Worm (Caenorhabditis elegans): ENCODE measurements around the gene C18E9.8.

C18E9.8 gene

DNA sequence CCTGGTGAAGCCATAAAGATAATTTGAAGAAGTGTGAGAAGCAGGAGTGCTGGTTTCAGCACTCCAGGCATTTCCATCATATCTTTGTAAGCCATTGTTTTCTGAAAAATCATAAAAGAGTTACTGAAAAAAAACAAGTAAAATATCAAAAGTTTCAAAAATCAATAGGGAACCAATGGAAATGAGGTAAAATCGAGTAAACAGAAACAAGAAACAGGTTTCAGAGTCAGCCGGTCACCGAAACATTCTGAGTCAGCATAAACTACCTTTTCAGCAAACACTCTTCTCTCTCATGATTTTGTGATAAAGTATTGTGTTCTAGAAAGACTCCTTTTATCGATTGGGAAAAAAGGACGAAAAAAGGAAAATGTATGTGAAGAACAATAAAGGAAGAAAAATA is 1.6 kb upstream of the C18E9.8 start, which contains the start of gene C18E9.9:
Gene C18E9.9 (minus strand): TSS at position 101 of the 400 bp plus-strand sequence.
- no peak for TF ChIP-seq ceh-8 (GFP tag; optimal IDR thresholded peaks at IDR 0.05)
- no peak for TF ChIP-seq lsy-2 (tag; optimal IDR thresholded peaks at IDR 0.05)
- no peak for TF ChIP-seq jun-1 (tag; optimal IDR thresholded peaks at IDR 0.05)
- TF ChIP-seq unc-30 (tag; optimal IDR thresholded peaks at IDR 0.05), result no peak
- no peak for TF ChIP-seq unc-98 (GFP tag; IDR thresholded peaks at IDR 0.05)
- no peak for TF ChIP-seq nhr-20 (tag; optimal IDR thresholded peaks at IDR 0.05)
- TF ChIP-seq snu-23 (GFP tag; optimal IDR thresholded peaks at IDR 0.05), result no peak
- no peak for TF ChIP-seq isw-1 (GFP tag; IDR thresholded peaks at IDR 0.05)
- no peak for TF ChIP-seq ztf-4 (tag; optimal IDR thresholded peaks at IDR 0.05)
- TF ChIP-seq efl-1 (optimal IDR thresholded peaks at IDR 0.05), result no peak
- TF ChIP-seq efl-1 (GFP tag; optimal IDR thresholded peaks at IDR 0.05 in 1 of 2), result no peak
- TF ChIP-seq lin-35 (GFP tag; optimal IDR thresholded peaks at IDR 0.05), result no peak
- no peak for TF ChIP-seq mef-2 (tag; optimal IDR thresholded peaks at IDR 0.05)
- no peak for TF ChIP-seq ces-1 (GFP tag; optimal IDR thresholded peaks at IDR 0.05)
- TF ChIP-seq F16B12.6 (tag; optimal IDR thresholded peaks at IDR 0.05), result no peak
- TF ChIP-seq hlh-17 (GFP tag; optimal IDR thresholded peaks at IDR 0.05; ENCODE audit: borderline replicate concordance), result no peak
- TF ChIP-seq dsc-1 (tag; optimal IDR thresholded peaks at IDR 0.05), result no peak
- TF ChIP-seq lin-14 (GFP tag; optimal IDR thresholded peaks at IDR 0.05), result no peak
- TF ChIP-seq vab-15 (tag; optimal IDR thresholded peaks at IDR 0.05), result no peak
- no peak for TF ChIP-seq xbp-1 (tag; optimal IDR thresholded peaks at IDR 0.05)
- no peak for TF ChIP-seq mep-1 (tag; optimal IDR thresholded peaks at IDR 0.05)

DNA sequence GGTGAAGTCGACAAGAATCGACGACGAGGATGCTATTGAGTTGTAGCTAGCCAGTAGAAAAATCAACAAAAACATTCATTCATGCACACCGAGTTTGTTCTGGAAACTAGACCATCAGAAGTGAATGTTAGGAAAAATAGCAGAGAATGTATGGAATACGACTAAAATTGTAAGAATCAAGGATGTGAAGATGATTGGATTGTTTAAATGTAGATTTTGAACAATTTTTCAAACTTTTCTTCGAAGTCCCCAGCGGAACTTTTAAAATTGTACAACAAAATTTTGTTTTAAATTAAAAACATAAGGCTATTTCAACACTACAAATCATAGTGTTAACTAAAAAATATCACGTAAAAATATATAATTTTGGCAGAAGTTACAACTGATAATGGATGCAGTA is 5.2 kb downstream of the C18E9.8 start, which contains the start of gene C18E9.7:
Gene C18E9.7 (minus strand): TSS at position 101 of the 400 bp plus-strand sequence.
- TF ChIP-seq ceh-88 (GFP tag; IDR thresholded peaks at IDR 0.05), result no peak

DNA sequence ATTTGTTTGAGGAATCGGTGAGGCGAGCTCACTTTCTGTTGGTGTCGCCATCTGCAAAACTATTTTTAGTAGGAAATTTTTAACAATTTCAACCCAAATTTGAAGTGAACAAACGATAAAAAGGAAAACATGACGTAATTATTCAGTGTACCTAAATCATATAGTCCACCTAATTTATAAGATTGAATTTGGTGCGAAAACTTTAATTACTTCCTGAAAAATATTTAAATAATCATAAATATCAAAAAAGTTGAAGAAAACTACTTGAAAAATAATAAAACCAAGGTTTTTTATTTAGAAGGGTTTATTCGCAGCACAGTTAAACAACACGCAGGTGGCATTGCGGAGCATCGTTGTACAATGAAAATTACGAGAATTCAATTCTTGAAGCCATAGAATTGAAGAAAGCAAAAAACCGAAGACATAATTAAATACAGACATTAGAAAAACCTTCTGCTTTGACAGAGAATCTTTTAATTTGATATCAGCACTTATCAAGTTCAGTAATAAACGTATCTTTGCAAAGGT is 14.3 kb downstream of the C18E9.8 start, which contains the start of gene tomm-40:
Gene tomm-40 (minus strand): TSS at position 51 of the 528 bp plus-strand sequence.
- peak; percentile 5 for TF ChIP-seq skn-1 (tag; optimal IDR thresholded peaks at IDR 0.05)
- peak; percentile 13 for TF ChIP-seq swsn-7 (tag; optimal IDR thresholded peaks at IDR 0.05)
- no peak for TF ChIP-seq lin-39 (tag; optimal IDR thresholded peaks at IDR 0.05)
- TF ChIP-seq xbp-1 (tag; optimal IDR thresholded peaks at IDR 0.05), result no peak
- peak; percentile 40 for TF ChIP-seq mep-1 (tag; optimal IDR thresholded peaks at IDR 0.05)
- TF ChIP-seq nhr-71 (tag; optimal IDR thresholded peaks at IDR 0.05), result peak; percentile 31
- TF ChIP-seq dpl-1 (GFP tag; optimal IDR thresholded peaks at IDR 0.05), result peak; percentile 27 to 59 (median 48)
- TF ChIP-seq ceh-90 (tag; optimal IDR thresholded peaks at IDR 0.05), result no peak
- TF ChIP-seq unc-86 (tag; optimal IDR thresholded peaks at IDR 0.05), result no peak
- peak; percentile 34 to 51 for TF ChIP-seq lsy-2 (tag; optimal IDR thresholded peaks at IDR 0.05)
- TF ChIP-seq nhr-20 (tag; optimal IDR thresholded peaks at IDR 0.05), result peak; percentile 3
- no peak for TF ChIP-seq nhr-76 (tag; optimal IDR thresholded peaks at IDR 0.05)
- TF ChIP-seq blmp-1 (tag; optimal IDR thresholded peaks at IDR 0.05), result peak; percentile 12
- TF ChIP-seq elt-2 (tag; optimal IDR thresholded peaks at IDR 0.05), result no peak
- no peak for TF ChIP-seq unc-30 (tag; optimal IDR thresholded peaks at IDR 0.05)
- no peak for TF ChIP-seq ceh-8 (GFP tag; optimal IDR thresholded peaks at IDR 0.05)
- peak; percentile 49 to 51 for TF ChIP-seq efl-1 (optimal IDR thresholded peaks at IDR 0.05)
- peak; percentile 55 to 93 for TF ChIP-seq efl-1 (GFP tag; optimal IDR thresholded peaks at IDR 0.05 in 1 of 2)
- peak in 1 of 2 experiments; percentile 55 for TF ChIP-seq lin-35 (GFP tag; optimal IDR thresholded peaks at IDR 0.05)

DNA sequence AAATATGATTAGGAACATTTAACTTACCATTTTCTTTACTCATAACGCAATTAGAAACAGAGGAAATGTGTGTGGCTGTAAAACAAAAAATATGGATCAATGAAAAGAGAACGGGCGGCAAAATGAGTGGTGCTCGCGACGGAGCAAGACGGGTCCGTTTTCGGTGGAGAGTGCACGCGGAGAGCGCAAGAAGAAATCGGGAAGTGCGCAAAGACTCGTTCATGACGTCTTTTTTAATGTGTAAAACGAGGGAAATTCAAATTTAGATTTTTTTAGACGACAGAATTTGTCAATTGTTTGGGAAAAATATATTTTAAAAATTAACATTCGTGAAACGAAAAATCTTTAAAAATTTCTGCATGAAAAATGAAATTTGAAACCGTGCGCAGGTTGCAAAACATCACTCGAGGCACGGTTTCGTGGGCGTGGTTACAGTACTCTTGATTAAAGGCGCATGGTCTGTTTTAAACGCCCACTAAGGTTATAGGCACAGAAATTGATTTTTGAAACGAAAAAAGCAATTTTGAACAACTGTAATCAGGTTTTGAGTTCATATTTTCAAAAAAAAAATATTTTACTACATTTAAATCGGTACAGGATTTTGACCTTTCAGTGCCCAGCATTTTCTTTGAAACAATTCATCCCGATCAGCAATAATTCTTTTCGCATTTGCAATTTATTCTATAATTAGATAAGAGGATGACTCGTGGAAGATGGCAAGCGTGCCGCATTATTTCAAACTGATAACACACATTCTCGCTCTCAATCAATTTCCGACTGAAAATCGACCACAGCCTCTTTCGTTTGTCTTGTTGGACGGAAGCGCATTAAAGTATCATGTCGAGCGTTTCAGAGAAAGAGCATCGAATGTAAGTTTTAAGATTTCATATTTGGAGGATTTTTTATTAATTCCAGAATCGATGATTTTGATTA is 18.3 kb downstream of the C18E9.8 start, which contains the start of the genes szy-20 and C18E9.5:
Gene szy-20 (minus strand): TSS at position 83 of the 933 bp plus-strand sequence.
Gene C18E9.5 (plus strand): TSS at position 730 of the 933 bp plus-strand sequence.
- peak; percentile 58 for TF ChIP-seq elt-2 (tag; optimal IDR thresholded peaks at IDR 0.05)
- TF ChIP-seq aly-2 (tag; optimal IDR thresholded peaks at IDR 0.05), result peak; percentile 72
- TF ChIP-seq zip-4 (GFP tag; optimal IDR thresholded peaks at IDR 0.05), result peak; percentile 54
- peak; percentile 77 for TF ChIP-seq ceh-88 (GFP tag; IDR thresholded peaks at IDR 0.05)
- TF ChIP-seq rnt-1 (tag; optimal IDR thresholded peaks at IDR 0.05), result peak; percentile 91
- peak; percentile 76 to 92 (median 80) for TF ChIP-seq ceh-82 (tag; optimal IDR thresholded peaks at IDR 0.05)
- peak; percentile 88 for TF ChIP-seq nhr-19 (GFP tag; conservative IDR thresholded peaks at IDR 0.05)
- no peak for TF ChIP-seq unc-98 (GFP tag; IDR thresholded peaks at IDR 0.05)
- TF ChIP-seq sptf-1 (tag; optimal IDR thresholded peaks at IDR 0.05), result no peak
- TF ChIP-seq isw-1 (GFP tag; IDR thresholded peaks at IDR 0.05), result peak; percentile 87
- TF ChIP-seq hlh-4 (tag; optimal IDR thresholded peaks at IDR 0.05), result no peak
- TF ChIP-seq egl-27 (tag; optimal IDR thresholded peaks at IDR 0.05), result no peak
- TF ChIP-seq mab-9 (GFP tag; IDR thresholded peaks at IDR 0.05), result peak; percentile 62; the same call in 1 of the 2 replicates
- peak; percentile 98 to 99 for TF ChIP-seq efl-1 (optimal IDR thresholded peaks at IDR 0.05)
- TF ChIP-seq efl-1 (GFP tag; optimal IDR thresholded peaks at IDR 0.05 in 1 of 2), result peak; percentile 97 to 100
- TF ChIP-seq nhr-90 (tag; optimal IDR thresholded peaks at IDR 0.05; ENCODE audit: poor library complexity), result peak; percentile 80
- peak; percentile 22 for TF ChIP-seq sox-4 (tag; optimal IDR thresholded peaks at IDR 0.05)

Measured in whole organism, L1 larva.